Worm (Caenorhabditis elegans): ENCODE results near the gene fat-4.
"Not testable (repeated sequence)": the region's sequence is repeated elsewhere in the genome, so short reads cannot be mapped to it uniquely, and the experiment has no call there.

The fat-4 gene

DNA sequence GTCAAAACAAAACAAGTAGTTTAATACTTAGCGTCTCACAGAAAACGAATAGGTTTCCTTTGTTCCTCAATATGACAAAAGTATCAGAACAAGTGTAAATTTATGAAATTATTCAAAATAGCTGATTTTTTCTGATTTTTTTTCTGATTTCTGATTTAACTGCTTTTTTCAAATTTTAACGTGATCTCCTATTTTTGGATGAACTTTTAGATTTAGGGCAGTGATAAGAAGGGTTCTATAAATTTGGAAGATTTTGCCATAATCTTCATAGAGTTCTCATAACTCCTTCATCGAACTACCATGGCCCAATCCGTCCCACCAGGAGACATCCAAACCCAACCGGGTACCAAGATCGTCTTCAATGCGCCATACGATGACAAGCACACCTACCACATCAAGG is 29.5 kb upstream of the fat-4 start, which contains the start of gene msp-78:
msp-78 (plus strand) TSS at position 301 of the 400 bp plus-strand sequence.
- not testable (repeated sequence) for TF ChIP-seq mdl-1 (tag; optimal IDR thresholded peaks at IDR 0.05); efl-1 (optimal IDR thresholded peaks at IDR 0.05); efl-1 (GFP tag; optimal IDR thresholded peaks at IDR 0.05 in 1 of 2); skn-1 (tag; optimal IDR thresholded peaks at IDR 0.05)

DNA sequence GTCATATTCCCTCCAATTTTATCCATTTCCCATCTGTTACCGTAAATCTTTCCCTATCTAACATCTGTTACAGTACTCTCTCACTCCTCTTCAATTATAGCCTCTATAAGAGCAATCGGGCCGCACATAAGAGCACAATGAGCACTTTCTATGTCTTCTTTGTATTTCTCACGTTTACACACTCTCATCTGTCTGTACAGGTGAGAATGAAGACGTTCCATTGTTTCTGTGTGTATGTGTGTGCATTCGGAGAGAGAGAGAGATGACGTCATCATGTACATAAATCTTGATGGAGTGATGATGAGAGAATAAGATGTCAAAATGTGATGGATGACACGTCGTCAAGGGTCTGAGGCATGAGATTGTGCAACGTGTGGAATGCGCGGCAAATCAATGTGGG is 28.4 kb upstream of the fat-4 start:
- no peak for TF ChIP-seq ama-1 (optimal IDR thresholded peaks at IDR 0.05)
- TF ChIP-seq unc-98 (GFP tag; IDR thresholded peaks at IDR 0.05): no peak
- no peak for TF ChIP-seq nhr-47 (tag; optimal IDR thresholded peaks at IDR 0.05)
- peak in 1 of 2 experiments; percentile 67 for TF ChIP-seq ztf-11 (tag; optimal IDR thresholded peaks at IDR 0.05)
- TF ChIP-seq hlh-17 (GFP tag; optimal IDR thresholded peaks at IDR 0.05; ENCODE audit: borderline replicate concordance): no peak
- no peak for TF ChIP-seq lin-13 (GFP tag; optimal IDR thresholded peaks at IDR 0.05)
- TF ChIP-seq unc-86 (tag; optimal IDR thresholded peaks at IDR 0.05): peak; percentile 5

DNA sequence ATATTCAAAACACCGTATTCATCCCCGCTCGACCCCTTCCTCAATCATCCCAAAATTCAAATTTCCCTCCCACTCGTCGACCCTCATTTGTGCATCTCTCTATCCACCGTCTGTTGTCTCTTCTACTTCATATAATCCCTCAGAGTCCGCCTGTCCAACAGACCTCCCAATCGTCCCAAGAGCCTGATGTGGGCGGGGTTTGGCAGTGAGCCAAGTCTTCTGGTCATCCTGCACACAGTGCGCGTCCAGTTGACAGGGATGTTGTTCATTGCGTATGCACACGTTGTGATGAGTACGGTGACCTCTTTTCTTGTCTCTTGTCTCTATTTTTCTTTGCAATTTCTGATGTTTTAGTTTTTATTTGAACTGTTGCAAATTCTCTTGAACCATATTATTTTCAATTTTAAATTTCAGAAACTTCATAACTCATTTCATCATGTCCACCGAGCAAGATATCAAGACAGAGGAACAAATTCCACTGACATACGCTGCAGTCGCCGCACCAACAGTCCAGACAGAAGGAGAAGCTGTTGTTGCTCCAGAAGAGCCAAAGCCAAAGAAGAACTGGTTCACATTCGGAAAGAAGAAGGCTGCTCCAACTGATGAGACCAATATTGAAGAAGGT is 27.0 kb upstream of the fat-4 start, which contains the start of gene cav-1:
cav-1 (plus strand) TSS at position 415 of the 625 bp plus-strand sequence.
- TF ChIP-seq mdl-1 (tag; optimal IDR thresholded peaks at IDR 0.05) (no peak), ztf-11 (tag; optimal IDR thresholded peaks at IDR 0.05) (peak in 1 of 2 experiments; percentile 55)

- TF ChIP-seq lir-3 (tag; optimal IDR thresholded peaks at IDR 0.05; ENCODE audit: poor library complexity): no peak
- TF ChIP-seq tbx-2 (tag; optimal IDR thresholded peaks at IDR 0.05): no peak
- TF ChIP-seq nhr-47 (tag; optimal IDR thresholded peaks at IDR 0.05): no peak
- no peak for TF ChIP-seq nhr-20 (tag; optimal IDR thresholded peaks at IDR 0.05)
- no peak for TF ChIP-seq nhr-11 (tag; optimal IDR thresholded peaks at IDR 0.05)
- TF ChIP-seq F16B12.6 (tag; optimal IDR thresholded peaks at IDR 0.05): no peak
These were observed 25.8 kb upstream of the fat-4 start for ce11 chrIV:9773441-9773840.

DNA sequence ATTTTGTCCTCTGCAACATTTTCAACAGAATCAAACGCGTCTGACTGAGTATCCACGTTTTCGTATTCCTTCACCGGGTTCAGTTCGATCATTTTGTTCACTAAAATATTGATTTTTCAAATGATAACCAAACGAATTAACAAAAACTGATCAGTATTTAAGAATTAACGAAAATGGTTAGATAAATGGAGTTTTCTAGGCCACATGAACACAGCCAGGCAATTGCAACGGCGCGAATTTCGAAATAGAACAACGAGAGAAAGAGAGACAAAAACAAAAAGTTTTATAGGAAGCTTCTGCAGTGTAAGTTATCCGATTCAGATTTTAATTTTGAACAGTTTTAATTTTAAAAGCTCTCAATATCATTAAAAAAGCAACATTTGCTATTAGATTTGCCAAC is 21.7 kb upstream of the fat-4 start, which contains the start of gene sna-2:
sna-2 (minus strand) TSS at position 100 of the 400 bp plus-strand sequence.
- peak; percentile 59 for TF ChIP-seq nhr-47 (tag; optimal IDR thresholded peaks at IDR 0.05)
- TF ChIP-seq pax-3 (tag; optimal IDR thresholded peaks at IDR 0.05): peak; percentile 66
- TF ChIP-seq lir-3 (tag; optimal IDR thresholded peaks at IDR 0.05; ENCODE audit: poor library complexity): peak; percentile 83
- peak in 2 of 3 experiments; percentile 7 to 44 for TF ChIP-seq ceh-82 (tag; optimal IDR thresholded peaks at IDR 0.05)
- TF ChIP-seq nhr-20 (tag; optimal IDR thresholded peaks at IDR 0.05): peak; percentile 47
- TF ChIP-seq isw-1 (GFP tag; IDR thresholded peaks at IDR 0.05): peak; percentile 33; the same call in 1 of the 2 replicates
- TF ChIP-seq dsc-1 (tag; optimal IDR thresholded peaks at IDR 0.05): peak; percentile 30
- TF ChIP-seq ztf-4 (tag; optimal IDR thresholded peaks at IDR 0.05): no peak
- TF ChIP-seq nhr-12 (tag; optimal IDR thresholded peaks at IDR 0.05): no peak
- no peak for TF ChIP-seq ceh-63 (GFP tag; optimal IDR thresholded peaks at IDR 0.05)
- peak; percentile 93 to 96 for TF ChIP-seq lin-35 (GFP tag; optimal IDR thresholded peaks at IDR 0.05)
- peak; percentile 79 for TF ChIP-seq nhr-85 (tag)
- TF ChIP-seq ztf-11 (tag; optimal IDR thresholded peaks at IDR 0.05): peak in 1 of 2 experiments; percentile 43
- TF ChIP-seq lin-14 (GFP tag; optimal IDR thresholded peaks at IDR 0.05): peak; percentile 56
- peak; percentile 91 for TF ChIP-seq rnt-1 (tag; optimal IDR thresholded peaks at IDR 0.05)
- no peak for TF ChIP-seq nhr-237 (tag; optimal IDR thresholded peaks at IDR 0.05)
- TF ChIP-seq blmp-1 (tag; optimal IDR thresholded peaks at IDR 0.05): peak; percentile 67
- peak; percentile 30 for TF ChIP-seq fos-1 (tag; optimal IDR thresholded peaks at IDR 0.05)
- TF ChIP-seq elt-2 (tag; optimal IDR thresholded peaks at IDR 0.05): no peak
- TF ChIP-seq irx-1 (tag; optimal IDR thresholded peaks at IDR 0.05): peak; percentile 51
- no peak for TF ChIP-seq zag-1 (tag; optimal IDR thresholded peaks at IDR 0.05)
- TF ChIP-seq skn-1 (tag; optimal IDR thresholded peaks at IDR 0.05): peak; percentile 72
- peak; percentile 33 for TF ChIP-seq nhr-90 (tag; optimal IDR thresholded peaks at IDR 0.05; ENCODE audit: poor library complexity)
- TF ChIP-seq C04F5.9 (tag; optimal IDR thresholded peaks at IDR 0.05): no peak
- peak; percentile 80 for TF ChIP-seq ceh-90 (tag; optimal IDR thresholded peaks at IDR 0.05)
- no peak for TF ChIP-seq nhr-77 (tag; optimal IDR thresholded peaks at IDR 0.05)
- peak; percentile 54 for TF ChIP-seq tbx-2 (tag; optimal IDR thresholded peaks at IDR 0.05)
- peak; percentile 37 for TF ChIP-seq snu-23 (GFP tag; optimal IDR thresholded peaks at IDR 0.05)
- peak; percentile 34 for TF ChIP-seq snpc-4 (tag; optimal IDR thresholded peaks at IDR 0.05)
- TF ChIP-seq sox-4 (tag; optimal IDR thresholded peaks at IDR 0.05): no peak
- TF ChIP-seq swsn-7 (tag; optimal IDR thresholded peaks at IDR 0.05): peak; percentile 35
- TF ChIP-seq elt-3 (tag; optimal IDR thresholded peaks at IDR 0.05): peak in 2 of 6 experiments; percentile 32 to 33
- peak; percentile 49 for TF ChIP-seq xbp-1 (tag; optimal IDR thresholded peaks at IDR 0.05)
- TF ChIP-seq efl-1 (optimal IDR thresholded peaks at IDR 0.05): peak; percentile 93 to 94
- peak; percentile 92 to 99 for TF ChIP-seq efl-1 (GFP tag; optimal IDR thresholded peaks at IDR 0.05 in 1 of 2)

All from whole organism, L1 larva.